Worm (Caenorhabditis elegans) whole organism, late embryonic: ENCODE results near the gene mbk-2.

ENCODE experiments used
- C08G9.2 ChIP-seq: sonication (generic microtip); optimal IDR thresholded peaks from 2 replicates; lab custom pipeline; 2016; ENCODE audit warnings: mild to moderate bottlenecking, missing genetic modification characterization, moderate library complexity, missing compliant biosample characterization
- ceh-22 ChIP-seq: sonication (generic microtip); optimal IDR thresholded peaks from 2 replicates; lab custom pipeline; 2017; ENCODE audit warnings: missing biosample characterization, missing genetic modification characterization
- dve-1 ChIP-seq: sonication (generic microtip); optimal IDR thresholded peaks from 2 replicates; lab custom pipeline; 2017; ENCODE audit warnings: antibody characterized with exemption, mild to moderate bottlenecking, missing genetic modification characterization, missing compliant biosample characterization
- hlh-8 ChIP-seq: sonication (generic microtip); optimal IDR thresholded peaks from 2 replicates; lab custom pipeline; 2016; ENCODE audit warnings: missing genotype, missing genetic modification characterization, missing compliant biosample characterization
- nfya-1 ChIP-seq: sonication (generic microtip); optimal IDR thresholded peaks from 2 replicates; lab custom pipeline; 2017; ENCODE audit warnings: missing genetic modification characterization, mild to moderate bottlenecking, missing compliant biosample characterization, antibody characterized with exemption, moderate library complexity

ce11 chrIV:13022892-13023291 lies 13.9 kb downstream of the mbk-2 start:
- TF ChIP-seq nfya-1 (tag; lab: Kevin White, UChicago) (no peak), C08G9.2 (tag; lab: Kevin White, UChicago) (peak; percentile 36), dve-1 (no peak), hlh-8 (tag; lab: Kevin White, UChicago) (no peak), ceh-22 (no peak)
